Fruit fly (Drosophila melanogaster) whole organism, embryonic: Measurements from ENCODE around the gene Fdx1.

Experiments
- B-H2 ChIP-seq: fragments of 200-800 bp; sonication (Bioruptor generic); optimal IDR thresholded peaks from 2 replicates; lab custom pipeline; 2018; ENCODE audit warnings: missing biosample characterization, mild to moderate bottlenecking, missing genetic modification characterization
- CG10366 ChIP-seq: fragments of 200-800 bp; sonication (Bioruptor generic); IDR thresholded peaks from 2 replicates; pipeline ENCODE4 v1.3.6; 2022; ENCODE audit warnings: missing biosample characterization, missing genetic modification characterization
- CG12219 ChIP-seq: fragments of 200-800 bp; sonication (Bioruptor generic); optimal IDR thresholded peaks from 3 replicates; lab custom pipeline; 2018; ENCODE audit warnings: missing biosample characterization, mild to moderate bottlenecking, missing genetic modification characterization
- CG17186 ChIP-seq: fragments of 200-800 bp; sonication (Bioruptor generic); optimal IDR thresholded peaks from 3 replicates; lab custom pipeline; 2017; ENCODE audit warnings: missing biosample characterization, missing genetic modification reagents, missing genetic modification characterization
- CG2129 ChIP-seq: fragments of 200-800 bp; sonication (Bioruptor generic); IDR thresholded peaks from 2 replicates; pipeline ENCODE4 v1.3.6; 2022; ENCODE audit warnings: missing biosample characterization, missing genetic modification characterization; ENCODE audit not compliant: partially characterized antibody
- CG31441 ChIP-seq: fragments of 200-800 bp; sonication (Bioruptor generic); IDR thresholded peaks from 2 replicates; pipeline ENCODE4 v1.3.6; 2022; ENCODE audit warnings: missing biosample characterization, missing genetic modification characterization
- CG3163 ChIP-seq: fragments of 200-800 bp; sonication (Bioruptor generic); optimal IDR thresholded peaks from 3 replicates; lab custom pipeline; 2016; ENCODE audit warnings: missing biosample characterization, missing genetic modification characterization
- CG42726 ChIP-seq: fragments of 200-800 bp; sonication (Bioruptor generic); IDR thresholded peaks from 2 replicates; pipeline ENCODE4 v1.3.6; 2022; ENCODE audit warnings: missing biosample characterization, missing genetic modification characterization; ENCODE audit not compliant: partially characterized antibody
- CG4707 ChIP-seq: fragments of 200-800 bp; sonication (Bioruptor generic); optimal IDR thresholded peaks from 2 replicates; lab custom pipeline; 2018; ENCODE audit warnings: missing biosample characterization, mild to moderate bottlenecking, missing genetic modification characterization, moderate library complexity
- CG6683 ChIP-seq: fragments of 200-800 bp; sonication (Bioruptor generic); optimal IDR thresholded peaks from 2 replicates; lab custom pipeline; 2017; ENCODE audit warnings: missing biosample characterization, mild to moderate bottlenecking, missing genetic modification characterization, missing genetic modification reagents
- CG6813 ChIP-seq: fragments of 200-800 bp; sonication (Bioruptor generic); optimal IDR thresholded peaks from 2 replicates; lab custom pipeline; 2017; ENCODE audit warnings: missing biosample characterization, missing genetic modification characterization, mild to moderate bottlenecking, moderate library complexity, missing genetic modification reagents
- CG7928 ChIP-seq: fragments of 200-800 bp; sonication (Bioruptor generic); optimal IDR thresholded peaks from 2 replicates; lab custom pipeline; 2017; ENCODE audit warnings: missing biosample characterization, mild to moderate bottlenecking, missing genetic modification characterization
- CG7963 ChIP-seq: fragments of 200-800 bp; sonication (Bioruptor generic); IDR thresholded peaks from 3 replicates; pipeline ENCODE4 v1.3.6; 2022; ENCODE audit warnings: missing biosample characterization, missing genetic modification characterization; ENCODE audit not compliant: partially characterized antibody
- CG9932 ChIP-seq: fragments of 200-800 bp; sonication (Bioruptor generic); IDR thresholded peaks from 2 replicates; pipeline ENCODE4 v1.3.6; 2022; ENCODE audit warnings: missing biosample characterization, missing genetic modification characterization
- CHES-1-like ChIP-seq: fragments of 200-800 bp; sonication (Bioruptor generic); optimal IDR thresholded peaks from 2 replicates; lab custom pipeline; 2016; ENCODE audit warnings: missing biosample characterization, missing genetic modification characterization
- CoRest ChIP-seq: fragments of 200-800 bp; sonication (Bioruptor generic); optimal IDR thresholded peaks from 3 replicates; lab custom pipeline; 2018; ENCODE audit warnings: missing biosample characterization, mild to moderate bottlenecking, missing genetic modification characterization, moderate library complexity
- D19A ChIP-seq: fragments of 200-800 bp; optimal IDR thresholded peaks from 3 replicates; lab custom pipeline; 2019; ENCODE audit warnings: missing biosample characterization, mild to moderate bottlenecking, missing genetic modification characterization, moderate library complexity
- Dbx ChIP-seq: fragments of 200-800 bp; sonication (Bioruptor generic); IDR thresholded peaks from 3 replicates; pipeline ENCODE4 v1.3.6; 2022; ENCODE audit warnings: missing biosample characterization, missing genetic modification characterization
- Dek ChIP-seq: fragments of 200-800 bp; sonication (Bioruptor generic); optimal IDR thresholded peaks from 3 replicates; lab custom pipeline; 2019; ENCODE audit warnings: missing biosample characterization, mild to moderate bottlenecking, missing genetic modification characterization, moderate library complexity
- Eip74EF ChIP-seq, 2 experiments: fragments of 200-800 bp in 1 of 2; fragments of >200 bp in 1 of 2; sonication (Bioruptor generic) in 1 of 2; optimal IDR thresholded peaks; 2 replicates each; lab custom pipeline; 2017 to 2019; ENCODE audit warnings: missing biosample characterization in 2 of 2, missing genetic modification characterization in 2 of 2, mild to moderate bottlenecking in 1 of 2, moderate library complexity in 1 of 2
- Ets65A ChIP-seq: fragments of 200-800 bp; sonication (Bioruptor generic); peaks from one replicate; lab custom pipeline; 2016; ENCODE audit warnings: missing biosample characterization, missing genetic modification characterization
- HLHmδ ChIP-seq: fragments of 200-800 bp; sonication (Bioruptor generic); optimal IDR thresholded peaks from 2 replicates; lab custom pipeline; 2018; ENCODE audit warnings: missing biosample characterization, mild to moderate bottlenecking, missing genetic modification characterization, moderate library complexity
- HmgZ ChIP-seq: fragments of 200-800 bp; sonication (Bioruptor generic); optimal IDR thresholded peaks from 2 replicates; lab custom pipeline; 2018; ENCODE audit warnings: missing biosample characterization, mild to moderate bottlenecking, missing genetic modification characterization
- Hr51 ChIP-seq, 2 experiments: fragments of 200-800 bp; sonication (Bioruptor generic); optimal IDR thresholded peaks; 2 replicates in 1 of 2; 3 replicates in 1 of 2; lab custom pipeline; 2016 to 2018; ENCODE audit warnings: missing biosample characterization in 2 of 2, missing genetic modification characterization in 2 of 2, mild to moderate bottlenecking in 1 of 2, moderate library complexity in 1 of 2
- Lpt ChIP-seq: fragments of >200 bp; optimal IDR thresholded peaks from 2 replicates; lab custom pipeline; 2018; ENCODE audit warnings: missing biosample characterization, missing genetic modification characterization
- NFAT ChIP-seq: fragments of 200-800 bp; sonication (Bioruptor generic); IDR thresholded peaks from 2 replicates; pipeline ENCODE4 v1.3.6; 2022; ENCODE audit warnings: missing biosample characterization, missing genetic modification characterization
- Nf-YB ChIP-seq: fragments of 200-800 bp; sonication (Bioruptor generic); optimal IDR thresholded peaks from 3 replicates; lab custom pipeline; 2019; ENCODE audit warnings: missing biosample characterization, mild to moderate bottlenecking, missing genetic modification characterization, moderate library complexity
- NfI ChIP-seq: fragments of 200-800 bp; sonication (Bioruptor generic); optimal IDR thresholded peaks from 3 replicates; lab custom pipeline; 2018; ENCODE audit warnings: missing biosample characterization, mild to moderate bottlenecking, missing genetic modification characterization, moderate library complexity
- Rfx ChIP-seq: fragments of 200-800 bp; sonication (Bioruptor generic); IDR thresholded peaks from 2 replicates; pipeline ENCODE4 v1.3.6; 2022; ENCODE audit warnings: missing biosample characterization, missing genetic modification characterization
- Rx ChIP-seq: fragments of 200-800 bp; sonication (Bioruptor generic); IDR thresholded peaks from 2 replicates; pipeline ENCODE4 v1.3.6; 2022; ENCODE audit warnings: missing biosample characterization, missing genetic modification characterization
- Vsx1 ChIP-seq: fragments of 200-800 bp; sonication (Bioruptor generic); optimal IDR thresholded peaks from 2 replicates; lab custom pipeline; 2017; ENCODE audit warnings: missing biosample characterization, mild to moderate bottlenecking, missing genetic modification characterization, missing genetic modification reagents
- abd-A ChIP-seq: fragments of 200-800 bp; sonication (Bioruptor generic); optimal IDR thresholded peaks from 3 replicates; lab custom pipeline; 2019; ENCODE audit warnings: missing biosample characterization, mild to moderate bottlenecking, missing genetic modification characterization, moderate library complexity
- ash1 ChIP-seq: fragments of 200-800 bp; sonication (Bioruptor generic); optimal IDR thresholded peaks from 2 replicates; lab custom pipeline; 2018; ENCODE audit warnings: missing biosample characterization, mild to moderate bottlenecking, missing genetic modification characterization
- ato ChIP-seq: fragments of 200-800 bp; sonication (Bioruptor generic); IDR thresholded peaks from 2 replicates; pipeline ENCODE4 v1.3.6; 2022; ENCODE audit warnings: missing biosample characterization, missing genetic modification characterization; ENCODE audit not compliant: partially characterized antibody
- cg ChIP-seq: fragments of 200-800 bp; sonication (Bioruptor generic); optimal IDR thresholded peaks from 3 replicates; lab custom pipeline; 2019; ENCODE audit warnings: missing biosample characterization, mild to moderate bottlenecking, missing genetic modification characterization, moderate library complexity
- croc ChIP-seq: fragments of 200-800 bp; sonication (Bioruptor generic); conservative IDR thresholded peaks from 3 replicates; pipeline ENCODE4 v1.3.6; 2022; ENCODE audit warnings: missing biosample characterization, missing genetic modification characterization
- en ChIP-seq: fragments of 200-800 bp; sonication (Bioruptor generic); optimal IDR thresholded peaks from 2 replicates; lab custom pipeline; 2016; ENCODE audit warnings: missing biosample characterization, missing genetic modification characterization
- ftz-f1 ChIP-seq: fragments of 200-800 bp; sonication (Bioruptor generic); optimal IDR thresholded peaks from 2 replicates; lab custom pipeline; 2016; ENCODE audit warnings: missing biosample characterization, missing genetic modification characterization
- hbn ChIP-seq: fragments of 200-800 bp; sonication (Bioruptor generic); IDR thresholded peaks from 2 replicates; pipeline ENCODE4 v1.3.6; 2022; ENCODE audit warnings: missing biosample characterization, missing genetic modification characterization; ENCODE audit not compliant: partially characterized antibody
- hkb ChIP-seq, 2 experiments: fragments of 200-800 bp in 1 of 2; fragments of >200 bp in 1 of 2; sonication (Bioruptor generic) in 1 of 2; IDR thresholded peaks in 1 of 2; optimal IDR thresholded peaks in 1 of 2; 2 replicates each; pipeline versions ENCODE4 v1.3.6 to Lab custom; 2017 to 2022; ENCODE audit warnings: missing biosample characterization in 1 of 2, missing genetic modification characterization in 1 of 2
- ind ChIP-seq: fragments of 200-800 bp; sonication (Bioruptor generic); optimal IDR thresholded peaks from 3 replicates; lab custom pipeline; 2016; ENCODE audit warnings: missing biosample characterization, missing genetic modification characterization
- insv ChIP-seq, 2 experiments: fragments of 200-800 bp; sonication (Bioruptor generic); optimal IDR thresholded peaks; 3 replicates each; lab custom pipeline; 2016 to 2018; ENCODE audit warnings: missing biosample characterization in 2 of 2, missing genetic modification characterization in 2 of 2
- jumu ChIP-seq: fragments of 200-800 bp; sonication (Bioruptor generic); optimal IDR thresholded peaks from 3 replicates; lab custom pipeline; 2016; ENCODE audit warnings: missing biosample characterization, missing genetic modification characterization
- mirr ChIP-seq: fragments of 200-800 bp; sonication (Bioruptor generic); optimal IDR thresholded peaks from 3 replicates; lab custom pipeline; 2018; ENCODE audit warnings: missing biosample characterization, mild to moderate bottlenecking, missing genetic modification characterization
- odd ChIP-seq: fragments of 200-800 bp; sonication (Bioruptor generic); optimal IDR thresholded peaks from 2 replicates; lab custom pipeline; 2017; ENCODE audit warnings: missing biosample characterization, mild to moderate bottlenecking, missing genetic modification characterization
- pho ChIP-seq: fragments of 200-800 bp; sonication (Bioruptor generic); optimal IDR thresholded peaks from 2 replicates; lab custom pipeline; 2016; ENCODE audit warnings: missing biosample characterization, missing genetic modification characterization
- pros ChIP-seq: fragments of 200-800 bp; sonication (Bioruptor generic); optimal IDR thresholded peaks from 3 replicates; lab custom pipeline; 2019; ENCODE audit warnings: missing biosample characterization, mild to moderate bottlenecking, missing genetic modification characterization, moderate library complexity
- unpg ChIP-seq: fragments of 200-800 bp; sonication (Bioruptor generic); optimal IDR thresholded peaks from 3 replicates; lab custom pipeline; 2018; ENCODE audit warnings: missing biosample characterization, mild to moderate bottlenecking, missing genetic modification characterization, moderate library complexity
- zen2 ChIP-seq: fragments of 200-800 bp; sonication (Bioruptor generic); IDR thresholded peaks from 3 replicates; pipeline ENCODE4 v1.3.6; 2022; ENCODE audit warnings: missing biosample characterization, missing genetic modification characterization; ENCODE audit not compliant: partially characterized antibody

Fdx1 gene

DNA sequence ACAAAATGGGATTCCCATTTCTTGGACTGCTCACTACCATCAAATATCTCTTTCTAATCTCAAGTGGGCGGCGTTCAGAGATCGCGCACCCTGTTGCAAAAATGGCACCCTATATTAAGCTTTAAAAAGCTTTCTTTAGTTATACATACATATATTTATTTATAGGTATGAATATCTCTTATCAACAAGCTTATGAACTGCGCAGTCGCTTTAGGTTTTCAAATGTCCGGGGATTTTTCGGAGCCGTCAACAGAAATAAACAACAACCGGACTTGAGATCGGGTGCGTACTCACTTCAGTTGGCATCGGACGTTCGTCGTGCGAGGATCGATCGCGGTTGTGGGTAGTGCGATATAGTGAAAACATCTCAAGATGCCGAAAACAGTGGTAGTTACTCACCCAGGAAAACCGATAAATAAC, 21.7 kb downstream of the Fdx1 start, which contains the start of gene PGRP-LF (continued):
- no peak for TF ChIP-seq CG6683 (GFP tag; lab: Kevin White, UChicago)
- TF ChIP-seq B-H2, result peak; percentile 64
- peak; percentile 53 for TF ChIP-seq Rfx
- peak; percentile 6 for TF ChIP-seq odd (GFP tag; lab: Kevin White, UChicago)
- TF ChIP-seq Dbx (GFP tag; lab: Robert Waterston, UW), result peak; percentile 41; the same call in 1 of the 3 replicates
- peak; percentile 24 for TF ChIP-seq CoRest (tag; lab: Kevin White, UChicago)
- TF ChIP-seq ind (GFP tag; lab: Kevin White, UChicago), result no peak
- TF ChIP-seq Lpt (GFP tag; lab: Kevin White, UChicago), result no peak
- TF ChIP-seq CG10366 (GFP tag; lab: Robert Waterston, UW), result peak; percentile 94
- TF ChIP-seq jumu (GFP tag; lab: Kevin White, UChicago), result no peak
- no peak for TF ChIP-seq HLHmδ (GFP tag; lab: Kevin White, UChicago)
- TF ChIP-seq HmgZ, result peak; percentile 63
- peak; percentile 5 for TF ChIP-seq pho
- TF ChIP-seq Ets65A, result no peak
- no peak for TF ChIP-seq CG7963 (GFP tag; lab: Robert Waterston, UW)
- TF ChIP-seq Dek (tag; lab: Kevin White, UChicago), result no peak
- TF ChIP-seq CG7928 (GFP tag; lab: Kevin White, UChicago), result no peak
- peak; percentile 22 for TF ChIP-seq CHES-1-like (GFP tag; lab: Kevin White, UChicago)
- peak; percentile 12 for TF ChIP-seq cg
- no peak for TF ChIP-seq CG17186 (GFP tag; lab: Kevin White, UChicago)
- no peak for TF ChIP-seq croc (GFP tag; lab: Robert Waterston, UW)
- TF ChIP-seq NFAT (GFP tag; lab: Robert Waterston, UW), result peak; percentile 21; the same call in 1 of the 2 replicates
- TF ChIP-seq ato (GFP tag; lab: Robert Waterston, UW), result no peak
- TF ChIP-seq unpg (GFP tag; lab: Kevin White, UChicago), result peak; percentile 21
- TF ChIP-seq CG3163 (GFP tag; lab: Kevin White, UChicago), result peak; percentile 5
- no peak for TF ChIP-seq en (GFP tag; lab: Kevin White, UChicago)
- TF ChIP-seq insv (GFP tag; optimal IDR thresholded peaks at IDR 0.05; lab: Kevin White, UChicago), result no peak
- peak; percentile 6 for TF ChIP-seq NfI (GFP tag; lab: Kevin White, UChicago)
- no peak for TF ChIP-seq CG4707
- TF ChIP-seq CG42726 (GFP tag; lab: Robert Waterston, UW), result no peak
- peak; percentile 58 for TF ChIP-seq Nf-YB (GFP tag; lab: Kevin White, UChicago)
- TF ChIP-seq ftz-f1, result peak; percentile 49
- no peak for TF ChIP-seq CG2129 (GFP tag; lab: Robert Waterston, UW)
- peak in 1 of 2 experiments; percentile 58 for TF ChIP-seq Eip74EF (GFP tag; optimal IDR thresholded peaks at IDR 0.05; lab: Kevin White, UChicago)
- peak; percentile 72 for TF ChIP-seq abd-A (tag; lab: Kevin White, UChicago)
- TF ChIP-seq CG6813, result peak; percentile 5
- TF ChIP-seq zen2 (GFP tag; lab: Robert Waterston, UW), result peak; percentile 37; the same call in 1 of the 3 replicates
- peak in 1 of 2 experiments; percentile 1 for TF ChIP-seq Hr51 (GFP tag; optimal IDR thresholded peaks at IDR 0.05; lab: Kevin White, UChicago)
- no peak for TF ChIP-seq ash1 (GFP tag; lab: Kevin White, UChicago)
- no peak for TF ChIP-seq hbn (GFP tag; lab: Robert Waterston, UW)
- peak; percentile 48; the same call in 1 of the 2 replicates for TF ChIP-seq CG9932 (GFP tag; lab: Robert Waterston, UW)
- TF ChIP-seq CG12219 (GFP tag; lab: Kevin White, UChicago), result no peak
- TF ChIP-seq hkb (optimal IDR thresholded peaks at IDR 0.05; lab: Kevin White, UChicago), result no peak
- TF ChIP-seq hkb (GFP tag; IDR thresholded peaks at IDR 0.05; lab: Robert Waterston, UW), result 0 out of 2 replicates have a peak, but pooled peaks have one; percentile 29
- no peak for TF ChIP-seq Vsx1
- no peak for TF ChIP-seq Rx (GFP tag; lab: Robert Waterston, UW)
- no peak for TF ChIP-seq D19A
- TF ChIP-seq mirr (GFP tag; lab: Kevin White, UChicago), result peak; percentile 5
- TF ChIP-seq CG31441 (GFP tag; lab: Robert Waterston, UW), result no peak
- peak; percentile 58 for TF ChIP-seq pros
